Worm (Caenorhabditis elegans): ENCODE measurements around the gene rfc-3.

The rfc-3 gene

DNA sequence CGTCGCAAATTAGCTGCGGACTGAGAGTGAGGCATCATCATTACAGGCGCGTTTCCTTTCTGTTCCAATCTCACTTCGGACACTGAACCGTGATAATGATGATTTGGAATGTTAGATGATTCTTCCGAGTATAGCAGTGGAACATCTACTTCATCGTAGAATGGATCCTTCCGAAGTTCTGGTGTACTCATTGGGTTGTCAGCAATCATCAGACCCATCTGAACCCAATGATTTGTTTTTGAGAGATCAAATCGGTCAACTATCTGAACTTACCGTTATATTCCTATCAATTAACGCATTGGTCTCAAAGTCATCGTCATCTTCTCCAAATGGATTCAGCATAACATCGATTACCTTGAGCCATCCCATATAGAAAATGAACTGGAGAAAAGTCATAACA is 12.9 kb downstream of the rfc-3 start:
- TF ChIP-seq unc-62 (GFP tag; optimal IDR thresholded peaks at IDR 0.05), result no peak

DNA sequence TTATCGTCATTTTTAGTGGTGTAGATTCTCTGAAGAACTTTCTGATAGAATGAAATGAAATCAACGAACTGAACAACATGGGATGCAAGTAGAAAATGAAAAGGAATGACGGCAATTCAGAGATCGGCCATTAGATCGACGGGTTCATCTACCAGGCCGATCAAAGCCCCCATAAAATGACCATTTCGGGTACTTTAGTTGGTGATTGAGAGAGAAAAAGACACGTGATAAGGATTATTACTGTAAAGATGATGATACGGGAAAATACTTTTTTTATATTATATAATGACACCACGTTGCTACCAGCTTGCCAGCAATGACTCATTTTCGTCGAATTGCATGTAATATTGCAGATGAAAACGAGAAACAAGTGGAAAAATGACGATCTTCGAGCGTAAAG is 14.2 kb downstream of the rfc-3 start, which contains the start of gene best-1:
TSS of gene best-1 (minus strand) at position 29 of the 400 bp plus-strand sequence.
- no peak for TF ChIP-seq unc-62 (GFP tag; optimal IDR thresholded peaks at IDR 0.05)

DNA sequence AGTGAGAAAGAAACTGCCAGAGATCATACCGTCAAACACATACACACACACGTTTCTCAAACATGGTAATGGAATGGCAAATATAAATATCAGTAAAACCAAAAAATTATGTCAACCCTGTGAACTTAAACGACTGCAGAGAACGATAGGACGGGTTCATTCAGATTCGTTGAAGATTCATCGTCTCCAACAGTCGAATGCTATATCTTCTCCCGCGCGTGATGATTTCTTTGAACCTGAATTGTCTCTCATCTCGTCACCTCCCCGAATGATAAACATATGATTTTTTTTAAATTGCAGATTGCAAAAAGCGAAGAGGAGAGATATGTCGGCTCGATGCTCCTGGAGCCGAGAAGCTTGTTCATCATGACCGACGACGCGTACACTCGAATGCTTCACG is 15.3 kb downstream of the rfc-3 start:
- no peak for TF ChIP-seq unc-62 (GFP tag; optimal IDR thresholded peaks at IDR 0.05)

DNA sequence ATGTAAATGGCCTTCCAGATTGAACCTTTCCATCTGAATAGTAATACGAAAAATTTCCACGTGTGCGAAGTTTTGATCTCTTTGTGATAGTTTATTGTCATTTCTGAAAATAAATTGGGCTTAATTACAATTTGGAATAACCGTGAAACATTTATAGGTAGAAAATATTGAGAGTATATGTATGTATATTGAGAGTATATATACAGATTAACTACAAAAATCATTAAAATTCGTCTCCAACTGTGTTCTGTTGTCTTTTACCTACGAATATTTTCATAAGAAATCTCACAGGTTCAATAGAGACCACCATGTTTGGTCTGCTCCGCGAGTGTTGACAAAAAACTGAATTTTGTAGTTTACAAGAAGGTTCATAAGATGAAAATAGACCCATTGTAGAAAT is 17.4 kb downstream of the rfc-3 start, which contains the start of gene best-2:
TSS of gene best-2 (minus strand) at position 101 of the 400 bp plus-strand sequence.
- TF ChIP-seq unc-62 (GFP tag; optimal IDR thresholded peaks at IDR 0.05), result no peak

DNA sequence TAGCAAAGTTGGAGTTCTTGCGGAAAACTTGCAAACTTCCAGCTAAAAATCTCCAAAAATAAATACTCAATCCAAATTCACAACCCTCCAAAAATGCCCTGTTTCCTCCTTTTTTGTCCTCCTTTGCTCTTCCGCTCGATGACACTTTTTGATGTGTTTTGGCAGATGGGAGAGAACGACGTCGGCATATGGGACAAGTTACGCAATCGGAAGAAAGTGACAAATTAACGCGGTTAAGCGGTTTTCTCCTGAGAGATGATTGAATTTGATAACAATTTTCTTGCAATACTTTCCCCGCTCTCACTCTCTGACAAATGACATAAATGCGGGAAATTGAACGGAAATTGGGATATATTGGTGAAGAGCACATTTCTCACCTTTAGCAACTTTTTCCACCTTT is 21.1 kb downstream of the rfc-3 start:
- TF ChIP-seq unc-62 (GFP tag; optimal IDR thresholded peaks at IDR 0.05), result no peak

DNA sequence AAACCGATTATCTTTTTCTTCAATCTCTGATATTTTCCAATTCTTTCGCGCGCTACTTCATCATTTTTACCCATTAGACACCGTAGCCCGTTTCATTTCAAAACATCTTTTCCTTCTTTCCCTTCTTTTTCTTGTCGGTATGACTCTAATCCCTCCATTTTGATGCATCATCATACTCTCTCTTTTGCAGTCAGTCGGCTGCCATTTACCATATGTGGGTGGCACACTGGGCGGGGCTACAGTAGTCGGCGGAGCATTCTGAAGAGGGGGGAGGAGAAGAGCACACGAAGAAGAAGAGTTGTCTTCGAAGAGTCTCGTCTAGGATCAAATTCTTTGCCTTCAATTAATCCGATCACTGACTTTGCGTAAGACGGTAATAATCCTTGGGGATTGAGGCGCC is 23.2 kb downstream of the rfc-3 start, which contains the start of gene unc-30:
TSS of gene unc-30 (plus strand) at position 184 of the 400 bp plus-strand sequence.
- TF ChIP-seq unc-62 (GFP tag; optimal IDR thresholded peaks at IDR 0.05), result no peak

DNA sequence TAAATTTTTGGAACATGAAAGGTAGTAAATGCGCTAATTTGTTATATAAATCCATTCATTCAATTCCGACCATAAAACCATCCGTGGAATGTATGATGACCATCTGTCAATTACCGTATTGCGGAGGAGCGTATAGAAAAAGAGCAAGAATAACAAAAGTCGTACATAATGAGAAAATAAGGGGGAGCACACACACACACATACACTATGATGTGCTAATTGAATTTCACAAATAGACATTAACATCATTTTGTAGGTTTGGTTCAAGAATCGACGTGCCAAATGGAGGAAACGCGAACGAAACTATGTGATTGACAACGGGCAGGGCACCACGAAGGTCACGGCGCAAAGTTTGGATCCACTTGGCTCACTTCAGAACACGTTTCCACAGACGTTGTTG is 25.8 kb downstream of the rfc-3 start:
- no peak for TF ChIP-seq unc-62 (GFP tag; optimal IDR thresholded peaks at IDR 0.05)

DNA sequence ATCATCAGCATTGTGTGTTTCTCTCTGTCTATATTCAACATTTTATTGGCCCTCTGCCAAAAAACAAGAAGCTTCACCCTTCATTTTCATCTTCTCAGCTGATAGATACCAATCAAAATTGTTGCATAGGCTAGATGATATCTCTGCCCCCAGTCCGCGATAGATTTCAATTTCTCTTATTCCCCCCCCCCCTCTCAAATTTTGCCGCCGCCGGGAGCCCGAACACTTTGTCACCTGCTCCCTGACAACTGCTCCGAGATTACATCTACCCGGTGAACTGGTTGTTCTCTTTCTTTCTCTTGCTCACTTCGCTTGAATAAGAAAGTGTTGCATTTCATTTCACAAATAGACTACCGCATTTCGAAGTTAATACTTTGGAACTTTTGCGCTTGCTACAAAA is 30.4 kb downstream of the rfc-3 start:
- TF ChIP-seq unc-62 (GFP tag; optimal IDR thresholded peaks at IDR 0.05), result no peak

DNA sequence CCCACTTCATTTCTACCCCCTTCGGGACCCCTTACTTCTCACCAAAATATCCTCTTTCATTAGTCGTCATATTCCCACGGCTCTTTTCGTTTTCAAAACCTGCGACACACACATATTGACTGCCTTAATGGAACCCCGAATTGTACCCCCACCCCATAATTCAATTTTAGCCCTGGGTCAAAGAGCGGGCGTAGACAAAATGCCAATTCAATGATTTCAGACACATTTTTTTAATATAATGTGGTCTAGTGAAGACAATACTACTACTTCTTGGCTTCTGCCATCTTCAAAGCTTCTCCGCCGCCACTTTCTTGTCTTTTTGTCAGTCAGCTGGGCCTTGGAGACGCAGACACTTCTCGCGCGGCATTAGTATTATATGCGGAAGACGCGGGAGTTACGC is 32.2 kb downstream of the rfc-3 start:
- TF ChIP-seq unc-62 (GFP tag; optimal IDR thresholded peaks at IDR 0.05), result no peak

DNA sequence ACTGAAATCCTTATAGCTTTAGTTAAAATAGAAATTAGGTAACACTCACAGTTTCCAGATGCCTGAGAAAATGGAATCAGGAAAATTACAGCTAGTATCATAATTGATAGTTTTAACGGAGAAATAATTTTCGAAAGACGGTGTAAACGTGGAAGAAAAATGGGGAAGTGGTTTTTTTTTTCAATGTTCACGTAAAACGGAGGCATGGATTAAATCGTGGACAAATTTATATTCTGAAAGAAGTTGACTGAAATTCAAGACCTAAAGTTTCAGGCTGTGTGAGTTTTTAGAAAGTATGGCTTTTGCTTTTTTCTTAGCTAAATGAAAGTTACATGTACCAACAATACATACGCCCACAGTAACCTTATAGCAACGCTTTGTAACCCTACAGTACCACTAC is 46.7 kb downstream of the rfc-3 start, which contains the start of gene spe-43:
TSS of gene spe-43 (minus strand) at position 101 of the 400 bp plus-strand sequence.
- no peak for TF ChIP-seq unc-62 (GFP tag; optimal IDR thresholded peaks at IDR 0.05)

Measured in whole organism, dauer.